Worm (Caenorhabditis elegans): ENCODE data around the gene gei-13.

ce11 chrIII:9664484-9665221 lies 27.7 kb upstream of the gei-13 start:
- TF ChIP-seq alr-1 (tag; optimal IDR thresholded peaks at IDR 0.05) (no peak), egl-27 (tag; optimal IDR thresholded peaks at IDR 0.05) (peak; percentile 1), F13H6.1 (tag; optimal IDR thresholded peaks at IDR 0.05) (peak; percentile 55), nhr-25 (tag; optimal IDR thresholded peaks at IDR 0.05) (no peak), ceh-82 (tag; optimal IDR thresholded peaks at IDR 0.05) (no peak), snpc-4 (tag; optimal IDR thresholded peaks at IDR 0.05) (no peak), blmp-1 (tag; optimal IDR thresholded peaks at IDR 0.05; ENCODE audit: insufficient read depth) (no peak), fos-1 (tag; optimal IDR thresholded peaks at IDR 0.05) (no peak), unc-39 (tag; optimal IDR thresholded peaks at IDR 0.05) (no peak), nhr-6 (tag; optimal IDR thresholded peaks at IDR 0.05) (no peak), lin-13 (GFP tag; optimal IDR thresholded peaks at IDR 0.05) (no peak)
